Fruit fly (Drosophila melanogaster) whole organism, embryonic: ENCODE results near the gene Nup160.
A peak's percentile ranks its signal among the peaks of the same experiment; 100 is the strongest.

Source experiments
- Aef1 ChIP-seq: fragments of 200-800 bp; sonication (Bioruptor generic); IDR thresholded peaks from 3 replicates; pipeline ENCODE4 v1.3.6; 2022; ENCODE audit warnings: missing biosample characterization, missing genetic modification characterization
- B-H1 ChIP-seq: fragments of 200-800 bp; sonication (Bioruptor generic); IDR thresholded peaks from 3 replicates; pipeline ENCODE4 v1.3.6; 2022; ENCODE audit warnings: missing biosample characterization, missing genetic modification characterization
- CG10431 ChIP-seq: fragments of 200-800 bp; sonication (Bioruptor generic); optimal IDR thresholded peaks from 3 replicates; lab custom pipeline; 2018; ENCODE audit warnings: missing biosample characterization, mild to moderate bottlenecking, missing genetic modification characterization
- CG10543 ChIP-seq: fragments of 200-800 bp; sonication (Bioruptor generic); optimal IDR thresholded peaks from 3 replicates; lab custom pipeline; 2017; ENCODE audit warnings: missing biosample characterization, mild to moderate bottlenecking, missing genetic modification characterization, moderate library complexity
- CG11696 ChIP-seq: fragments of 200-800 bp; sonication (Bioruptor generic); IDR thresholded peaks from 2 replicates; pipeline ENCODE4 v1.3.6; 2022; ENCODE audit warnings: missing biosample characterization, missing genetic modification characterization
- CG12769 ChIP-seq: fragments of 200-800 bp; sonication (Bioruptor generic); optimal IDR thresholded peaks from 2 replicates; lab custom pipeline; 2019; ENCODE audit warnings: missing biosample characterization, mild to moderate bottlenecking, missing genetic modification characterization, moderate library complexity
- CG13296 ChIP-seq: fragments of 200-800 bp; sonication (Bioruptor generic); optimal IDR thresholded peaks from 3 replicates; lab custom pipeline; 2018; ENCODE audit warnings: missing biosample characterization, mild to moderate bottlenecking, missing genetic modification characterization
- CG15696 ChIP-seq: fragments of 200-800 bp; sonication (Bioruptor generic); optimal IDR thresholded peaks from 2 replicates; lab custom pipeline; 2019; ENCODE audit warnings: missing biosample characterization, mild to moderate bottlenecking, missing genetic modification characterization, moderate library complexity
- CG17328 ChIP-seq: fragments of 200-800 bp; sonication (Bioruptor generic); IDR thresholded peaks from 2 replicates; pipeline ENCODE4 v1.3.6; 2022; ENCODE audit warnings: missing biosample characterization, missing genetic modification characterization
- CG18599 ChIP-seq: fragments of 200-800 bp; sonication (Bioruptor generic); optimal IDR thresholded peaks from 3 replicates; lab custom pipeline; 2017; ENCODE audit warnings: missing biosample characterization, missing genetic modification characterization, mild to moderate bottlenecking, moderate library complexity, missing genetic modification reagents
- CG2712 ChIP-seq: fragments of 200-800 bp; optimal IDR thresholded peaks from 3 replicates; lab custom pipeline; 2019; ENCODE audit warnings: missing biosample characterization, mild to moderate bottlenecking, missing genetic modification characterization, moderate library complexity
- CG30403 ChIP-seq: fragments of 200-800 bp; sonication (Bioruptor generic); optimal IDR thresholded peaks from 3 replicates; lab custom pipeline; 2016; ENCODE audit warnings: missing biosample characterization, missing genetic modification characterization
- CG31224 ChIP-seq: fragments of 200-800 bp; sonication (Bioruptor generic); IDR thresholded peaks from 2 replicates; pipeline ENCODE4 v1.3.6; 2022; ENCODE audit warnings: missing biosample characterization, missing genetic modification characterization
- CG31365 ChIP-seq: fragments of 200-800 bp; sonication (Bioruptor generic); optimal IDR thresholded peaks from 2 replicates; lab custom pipeline; 2018; ENCODE audit warnings: missing biosample characterization, mild to moderate bottlenecking, missing genetic modification characterization
- CG31388 ChIP-seq: fragments of 200-800 bp; sonication (Bioruptor generic); optimal IDR thresholded peaks from 2 replicates; lab custom pipeline; 2016; ENCODE audit warnings: missing biosample characterization, missing genetic modification characterization
- CG4360 ChIP-seq: fragments of 200-800 bp; sonication (Bioruptor generic); IDR thresholded peaks from 2 replicates; pipeline ENCODE4 v1.3.6; 2022; ENCODE audit warnings: missing biosample characterization, missing genetic modification characterization
- CG7372 ChIP-seq: fragments of 200-800 bp; sonication (Bioruptor generic); IDR thresholded peaks from 2 replicates; pipeline ENCODE4 v1.3.6; 2022; ENCODE audit warnings: missing biosample characterization, missing genetic modification characterization
- CG8388 ChIP-seq: fragments of 200-800 bp; sonication (Bioruptor generic); optimal IDR thresholded peaks from 2 replicates; lab custom pipeline; 2019; ENCODE audit warnings: missing biosample characterization, mild to moderate bottlenecking, missing genetic modification characterization, moderate library complexity
- CG9437 ChIP-seq: fragments of 200-800 bp; sonication (Bioruptor generic); optimal IDR thresholded peaks from 2 replicates; lab custom pipeline; 2018; ENCODE audit warnings: missing biosample characterization, mild to moderate bottlenecking, missing genetic modification characterization
- CkIIα-i1 ChIP-seq: fragments of 200-800 bp; sonication (Bioruptor generic); IDR thresholded peaks from 2 replicates; pipeline ENCODE4 v1.3.6; 2022; ENCODE audit warnings: missing biosample characterization, missing genetic modification characterization
- Fer1 ChIP-seq: fragments of 200-800 bp; sonication (Bioruptor generic); optimal IDR thresholded peaks from 2 replicates; lab custom pipeline; 2017; ENCODE audit warnings: missing biosample characterization, mild to moderate bottlenecking, missing genetic modification characterization
- Gug ChIP-seq: fragments of 200-800 bp; sonication (Bioruptor generic); IDR thresholded peaks from 4 replicates; pipeline ENCODE4 v1.3.6; 2022; ENCODE audit warnings: missing biosample characterization, missing genetic modification characterization
- HLH54F ChIP-seq: fragments of 200-800 bp; sonication (Bioruptor generic); optimal IDR thresholded peaks from 3 replicates; lab custom pipeline; 2016; ENCODE audit warnings: missing biosample characterization, missing genetic modification characterization
- HmgZ ChIP-seq: fragments of 200-800 bp; sonication (Bioruptor generic); optimal IDR thresholded peaks from 2 replicates; lab custom pipeline; 2018; ENCODE audit warnings: missing biosample characterization, mild to moderate bottlenecking, missing genetic modification characterization
- Hmx ChIP-seq: fragments of 200-800 bp; sonication (Bioruptor generic); optimal IDR thresholded peaks from 2 replicates; lab custom pipeline; 2016; ENCODE audit warnings: missing biosample characterization, missing genetic modification characterization
- Hr3 ChIP-seq: fragments of 200-800 bp; sonication (Bioruptor generic); optimal IDR thresholded peaks from 3 replicates; lab custom pipeline; 2016; ENCODE audit warnings: missing biosample characterization, missing genetic modification characterization
- Max ChIP-seq: fragments of 200-800 bp; sonication (Bioruptor generic); optimal IDR thresholded peaks from 2 replicates; lab custom pipeline; 2016; ENCODE audit warnings: missing biosample characterization, mild to moderate bottlenecking, missing genetic modification characterization
- Myb ChIP-seq: fragments of 200-800 bp; sonication (Bioruptor generic); optimal IDR thresholded peaks from 2 replicates; lab custom pipeline; 2016; ENCODE audit warnings: missing biosample characterization, missing genetic modification characterization
- Neu2 ChIP-seq: fragments of 200-800 bp; sonication (Bioruptor generic); optimal IDR thresholded peaks from 3 replicates; lab custom pipeline; 2016; ENCODE audit warnings: missing biosample characterization, missing genetic modification characterization, borderline replicate concordance
- Rx ChIP-seq: fragments of 200-800 bp; sonication (Bioruptor generic); IDR thresholded peaks from 2 replicates; pipeline ENCODE4 v1.3.6; 2022; ENCODE audit warnings: missing biosample characterization, missing genetic modification characterization
- Scr ChIP-seq: fragments of 200-800 bp; sonication (Bioruptor generic); IDR thresholded peaks from 2 replicates; pipeline ENCODE4 v1.3.6; 2022; ENCODE audit warnings: missing biosample characterization, missing genetic modification characterization; ENCODE audit not compliant: partially characterized antibody
- Tbp ChIP-seq: fragments of >200 bp; optimal IDR thresholded peaks from 2 replicates; lab custom pipeline; 2018; ENCODE audit warnings: missing biosample characterization, missing genetic modification characterization
- Xrp1 ChIP-seq: fragments of 200-800 bp; sonication (Bioruptor generic); IDR thresholded peaks from 2 replicates; pipeline ENCODE4 v1.3.6; 2022; ENCODE audit warnings: missing biosample characterization, missing genetic modification characterization
- al ChIP-seq: fragments of 200-800 bp; sonication (Bioruptor generic); IDR thresholded peaks from 2 replicates; pipeline ENCODE4 v1.3.6; 2022; ENCODE audit warnings: missing biosample characterization, missing genetic modification characterization
- chif ChIP-seq, 2 experiments: fragments of 200-800 bp; sonication (Bioruptor generic); optimal IDR thresholded peaks; 3 replicates each; lab custom pipeline; 2016; ENCODE audit warnings: missing biosample characterization in 2 of 2, missing genetic modification characterization in 2 of 2
- croc ChIP-seq: fragments of 200-800 bp; sonication (Bioruptor generic); conservative IDR thresholded peaks from 3 replicates; pipeline ENCODE4 v1.3.6; 2022; ENCODE audit warnings: missing biosample characterization, missing genetic modification characterization
- crol ChIP-seq: fragments of 200-800 bp; sonication (Bioruptor generic); IDR thresholded peaks from 2 replicates; pipeline ENCODE4 v1.3.6; 2022; ENCODE audit warnings: missing biosample characterization, missing genetic modification characterization
- cwo ChIP-seq: fragments of 200-800 bp; sonication (Bioruptor generic); optimal IDR thresholded peaks from 3 replicates; lab custom pipeline; 2017; ENCODE audit warnings: missing biosample characterization, missing genetic modification characterization, mild to moderate bottlenecking, moderate library complexity, missing genetic modification reagents
- fd64A ChIP-seq: fragments of 200-800 bp; sonication (Bioruptor generic); optimal IDR thresholded peaks from 3 replicates; lab custom pipeline; 2018; ENCODE audit warnings: missing biosample characterization, mild to moderate bottlenecking, missing genetic modification characterization
- hbn ChIP-seq: fragments of 200-800 bp; sonication (Bioruptor generic); IDR thresholded peaks from 2 replicates; pipeline ENCODE4 v1.3.6; 2022; ENCODE audit warnings: missing biosample characterization, missing genetic modification characterization; ENCODE audit not compliant: partially characterized antibody
- hkb ChIP-seq, 2 experiments: fragments of 200-800 bp in 1 of 2; fragments of >200 bp in 1 of 2; sonication (Bioruptor generic) in 1 of 2; IDR thresholded peaks in 1 of 2; optimal IDR thresholded peaks in 1 of 2; 2 replicates each; pipeline versions ENCODE4 v1.3.6 to Lab custom; 2017 to 2022; ENCODE audit warnings: missing biosample characterization in 1 of 2, missing genetic modification characterization in 1 of 2
- insv ChIP-seq, 2 experiments: fragments of 200-800 bp; sonication (Bioruptor generic); optimal IDR thresholded peaks; 3 replicates each; lab custom pipeline; 2016 to 2018; ENCODE audit warnings: missing biosample characterization in 2 of 2, missing genetic modification characterization in 2 of 2
- lab ChIP-seq: fragments of 200-800 bp; sonication (Bioruptor generic); optimal IDR thresholded peaks from 3 replicates; lab custom pipeline; 2017; ENCODE audit warnings: missing biosample characterization, missing genetic modification characterization, mild to moderate bottlenecking, moderate library complexity, missing genetic modification reagents
- mld ChIP-seq: fragments of 200-800 bp; sonication (Bioruptor generic); IDR thresholded peaks from 3 replicates; pipeline ENCODE4 v1.3.6; 2022; ENCODE audit warnings: missing biosample characterization, missing genetic modification characterization; ENCODE audit not compliant: partially characterized antibody
- odd ChIP-seq: fragments of 200-800 bp; sonication (Bioruptor generic); optimal IDR thresholded peaks from 2 replicates; lab custom pipeline; 2017; ENCODE audit warnings: missing biosample characterization, mild to moderate bottlenecking, missing genetic modification characterization
- phol ChIP-seq: fragments of 200-800 bp; sonication (Bioruptor generic); optimal IDR thresholded peaks from 3 replicates; lab custom pipeline; 2018; ENCODE audit warnings: missing biosample characterization, mild to moderate bottlenecking, missing genetic modification characterization, moderate library complexity
- sisA ChIP-seq: fragments of 200-800 bp; sonication (Bioruptor generic); IDR thresholded peaks from 2 replicates; pipeline ENCODE4 v1.3.6; 2022; ENCODE audit warnings: missing biosample characterization, missing genetic modification characterization
- sr ChIP-seq: fragments of 200-800 bp; sonication (Bioruptor generic); IDR thresholded peaks from 3 replicates; pipeline ENCODE4 v1.3.6; 2022; ENCODE audit warnings: missing biosample characterization, missing genetic modification characterization
- tx ChIP-seq: fragments of 200-800 bp; sonication (Bioruptor generic); optimal IDR thresholded peaks from 2 replicates; lab custom pipeline; 2016; ENCODE audit warnings: missing biosample characterization, missing genetic modification characterization
- wor ChIP-seq: fragments of 200-800 bp; sonication (Bioruptor generic); IDR thresholded peaks from 2 replicates; pipeline ENCODE4 v1.3.6; 2022; ENCODE audit warnings: missing biosample characterization, missing genetic modification characterization
- yki ChIP-seq: fragments of >200 bp; optimal IDR thresholded peaks from 3 replicates; lab custom pipeline; 2018

Nup160 gene

DNA sequence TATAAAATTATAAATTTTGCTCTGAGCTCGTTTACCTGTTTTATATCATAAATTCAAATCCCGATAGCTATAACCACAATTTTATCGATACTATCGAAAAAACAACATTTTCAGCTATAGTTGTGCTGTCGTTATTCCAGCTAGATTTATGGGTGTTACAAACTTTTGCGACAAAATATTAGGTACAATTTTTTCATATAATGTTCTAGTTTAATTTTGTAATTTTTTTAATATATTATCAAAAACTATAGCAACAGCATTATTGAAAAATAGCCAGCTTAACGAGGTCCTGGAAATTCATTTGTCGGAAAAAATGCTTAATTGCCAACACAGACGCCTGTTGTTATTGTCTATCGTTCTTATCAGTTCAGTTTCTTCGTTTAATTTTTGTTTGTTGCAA, 32.5 kb upstream of the Nup160 start, which contains the start of gene Wdr59 (continued):
- TF ChIP-seq croc (GFP tag; lab: Robert Waterston, UW) = no peak
- no peak for TF ChIP-seq tx (GFP tag; lab: Kevin White, UChicago)
- TF ChIP-seq CG15696 (tag; lab: Kevin White, UChicago) = peak; percentile 33
- no peak for TF ChIP-seq insv (GFP tag; optimal IDR thresholded peaks at IDR 0.05; lab: Kevin White, UChicago)
- peak; percentile 72 for TF ChIP-seq CG2712 (tag; lab: Kevin White, UChicago)
- no peak for TF ChIP-seq cwo (GFP tag; lab: Kevin White, UChicago)
- no peak for TF ChIP-seq CkIIα-i1 (GFP tag; lab: Robert Waterston, UW)
- no peak for TF ChIP-seq CG4360 (GFP tag; lab: Robert Waterston, UW)
- no peak for TF ChIP-seq CG12769 (tag; lab: Kevin White, UChicago)
- TF ChIP-seq CG10431 = no peak
- no peak for TF ChIP-seq Tbp (GFP tag; lab: Kevin White, UChicago)
- TF ChIP-seq Neu2 (GFP tag; lab: Kevin White, UChicago) = no peak
- no peak for TF ChIP-seq mld
- no peak for TF ChIP-seq CG17328
- no peak for TF ChIP-seq hkb (optimal IDR thresholded peaks at IDR 0.05; lab: Kevin White, UChicago)
- no peak for TF ChIP-seq hkb (GFP tag; IDR thresholded peaks at IDR 0.05; lab: Robert Waterston, UW)
- 0 out of 2 replicates have a peak, but pooled peaks have one; percentile 10 for TF ChIP-seq CG7372 (GFP tag; lab: Robert Waterston, UW)
- TF ChIP-seq B-H1 = no peak
- TF ChIP-seq CG13296 (GFP tag; lab: Kevin White, UChicago) = no peak
- TF ChIP-seq Aef1 (GFP tag; lab: Robert Waterston, UW) = 0 out of 3 replicates have a peak, but pooled peaks have one; percentile 19
- TF ChIP-seq CG31365 (tag; lab: Kevin White, UChicago) = no peak
- peak; percentile 22; the same call in 1 of the 4 replicates for TF ChIP-seq Gug (GFP tag; lab: Robert Waterston, UW)
- no peak for TF ChIP-seq CG11696 (GFP tag; lab: Robert Waterston, UW)
- TF ChIP-seq Fer1 (GFP tag; lab: Kevin White, UChicago) = no peak
- no peak for TF ChIP-seq Xrp1 (GFP tag; lab: Robert Waterston, UW)
- peak; percentile 54 for TF ChIP-seq Myb
- no peak for TF ChIP-seq fd64A (GFP tag; lab: Kevin White, UChicago)
- TF ChIP-seq sisA (GFP tag; lab: Robert Waterston, UW) = no peak
- TF ChIP-seq CG18599 (GFP tag; lab: Kevin White, UChicago) = no peak
- no peak for TF ChIP-seq CG31224 (GFP tag; lab: Robert Waterston, UW)
- peak; percentile 46 for TF ChIP-seq HmgZ
- peak; percentile 2 for TF ChIP-seq Hmx (GFP tag; lab: Kevin White, UChicago)
- peak; percentile 77 for TF ChIP-seq hbn
- TF ChIP-seq CG8388 (GFP tag; lab: Kevin White, UChicago) = no peak
- TF ChIP-seq odd (GFP tag; lab: Kevin White, UChicago) = no peak
- TF ChIP-seq HLH54F = no peak
- TF ChIP-seq Hr3 = peak; percentile 53
- no peak for TF ChIP-seq CG9437 (GFP tag; lab: Kevin White, UChicago)
- TF ChIP-seq Rx (GFP tag; lab: Robert Waterston, UW) = no peak
- no peak for TF ChIP-seq chif (GFP tag; optimal IDR thresholded peaks at IDR 0.05; lab: Kevin White, UChicago)
- TF ChIP-seq Scr = peak; percentile 81
- TF ChIP-seq wor = no peak
- peak; percentile 68 for TF ChIP-seq phol
- TF ChIP-seq CG30403 (GFP tag; lab: Kevin White, UChicago) = peak; percentile 59
- TF ChIP-seq lab (GFP tag; lab: Kevin White, UChicago) = no peak
- TF ChIP-seq Max = peak; percentile 64
- TF ChIP-seq crol = no peak
- peak; percentile 26; the same call in 1 of the 2 replicates for TF ChIP-seq al (GFP tag; lab: Robert Waterston, UW)
- TF ChIP-seq yki (lab: Kevin White, UChicago) = no peak
- TF ChIP-seq sr (GFP tag; lab: Robert Waterston, UW) = no peak
- no peak for TF ChIP-seq CG31388 (GFP tag; lab: Kevin White, UChicago)
- TF ChIP-seq CG10543 = no peak
